Fruit fly (Drosophila melanogaster) S2 (cell line): Measurements from ENCODE around the gene CG11693.

Experiments used
- CG8478 ChIP-seq: fragments of >200 bp; optimal IDR thresholded peaks from 2 replicates; lab custom pipeline; 2018
- CTCF ChIP-seq, 2 experiments: fragments of >200 bp; optimal IDR thresholded peaks; 2 replicates each; lab custom pipeline; 2018

DNA sequence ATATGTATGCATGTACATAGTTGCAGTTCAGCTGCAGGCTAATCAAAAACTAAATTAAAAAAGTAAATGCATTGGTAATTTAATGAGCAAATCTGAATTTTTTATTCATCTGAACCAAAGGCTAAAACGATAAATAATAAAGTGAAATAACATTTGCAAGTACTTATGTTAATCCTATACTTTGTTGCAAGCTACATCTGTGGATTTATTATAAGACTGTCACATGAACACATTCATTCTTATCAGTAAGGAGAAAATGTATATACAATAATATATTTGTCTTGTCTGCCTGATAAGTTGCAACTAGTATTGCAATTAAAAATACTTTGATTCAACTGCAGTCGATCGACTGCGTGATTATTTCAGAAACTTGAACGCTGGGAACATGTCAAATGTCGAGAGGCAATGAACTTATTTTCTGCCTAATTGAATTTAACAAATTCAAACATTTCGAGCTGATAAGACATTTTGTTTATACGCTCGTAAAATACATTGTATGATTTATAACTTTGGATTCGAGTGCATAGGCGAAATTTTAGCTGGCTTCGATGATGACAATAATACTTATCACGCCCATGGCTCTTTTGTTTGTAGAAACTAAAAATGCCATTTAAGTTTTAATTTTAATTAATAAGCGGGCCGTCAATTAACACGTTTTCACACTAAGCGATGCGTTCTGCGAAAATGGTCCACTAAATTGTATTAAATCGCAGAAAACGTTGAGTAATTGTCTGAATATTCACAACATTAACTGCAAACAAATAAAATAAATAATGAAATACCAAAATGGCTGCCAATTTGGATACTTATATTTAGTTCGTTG is 17.6 kb upstream of the CG11693 start:
- no peak for TF ChIP-seq CG8478
- no peak for TF ChIP-seq CTCF (optimal IDR thresholded peaks at IDR 0.05; lab: Kevin White, UChicago)
